Worm (Caenorhabditis elegans) whole organism, midembryonic: ENCODE measurements around the gene ftr-1.

Source experiments
- T22C8.4 ChIP-seq: fragments of 200-800 bp; sonication (Bioruptor generic); IDR thresholded peaks from 2 replicates; pipeline ENCODE4 v1.3.6; 2022; ENCODE audit warnings: missing genetic modification characterization, missing compliant biosample characterization
- flt-1 ChIP-seq: fragments of 200-800 bp; sonication (Bioruptor generic); IDR thresholded peaks from 2 replicates; pipeline ENCODE4 v1.3.6; 2022; ENCODE audit warnings: missing genetic modification characterization, missing compliant biosample characterization
- klf-2 ChIP-seq: fragments of 200-800 bp; sonication (Bioruptor generic); conservative IDR thresholded peaks from 2 replicates; pipeline ENCODE4 v1.3.6; 2022; ENCODE audit warnings: missing genetic modification reagents, missing genetic modification characterization, missing compliant biosample characterization
- ref-1 ChIP-seq: fragments of 200-800 bp; sonication (Bioruptor generic); conservative IDR thresholded peaks from 2 replicates; pipeline ENCODE4 v1.3.6; 2022; ENCODE audit warnings: missing genetic modification reagents, missing genetic modification characterization, missing compliant biosample characterization
- tab-1 ChIP-seq: fragments of 200-800 bp; sonication (Bioruptor generic); IDR thresholded peaks from 2 replicates; pipeline ENCODE4 v1.3.6; 2022; ENCODE audit warnings: missing genetic modification characterization, missing compliant biosample characterization
- ztf-23 ChIP-seq: fragments of 200-800 bp; sonication (Bioruptor generic); IDR thresholded peaks from 2 replicates; pipeline ENCODE4 v1.3.6; 2022; ENCODE audit warnings: missing genetic modification reagents, missing genetic modification characterization, missing compliant biosample characterization

DNA sequence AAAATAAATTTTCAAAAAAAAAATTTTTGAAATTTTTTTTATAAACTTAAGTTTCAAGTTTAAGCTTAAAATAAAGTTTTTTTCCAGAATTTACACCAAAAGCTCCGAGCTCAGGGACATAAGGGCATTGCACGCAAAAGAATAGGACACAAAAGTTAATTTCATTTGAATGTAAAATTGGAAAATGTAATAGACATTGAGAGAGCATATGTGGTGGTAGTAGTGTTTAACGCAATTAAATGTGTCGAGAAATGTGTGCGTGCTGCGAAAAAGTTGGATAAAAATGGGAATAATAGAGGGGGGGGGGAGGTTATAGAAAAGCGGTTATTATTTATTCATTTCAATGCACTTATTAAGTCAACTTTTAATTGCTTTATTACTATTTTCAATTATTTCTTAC is 23.8 kb downstream of the ftr-1 start:
- no peak for TF ChIP-seq T22C8.4 (GFP tag; lab: Robert Waterston, UW)
- no peak for TF ChIP-seq flt-1 (GFP tag; lab: Robert Waterston, UW)
- TF ChIP-seq tab-1: no peak
- TF ChIP-seq ref-1 (GFP tag; lab: Robert Waterston, UW): no peak
- TF ChIP-seq ztf-23: no peak
- no peak for TF ChIP-seq klf-2 (GFP tag; lab: Robert Waterston, UW)
